Worm (Caenorhabditis elegans) whole organism, L4 larva: ENCODE data around the gene ugt-50.

Experiments
- aha-1 ChIP-seq: fragments of 150-350 bp; peaks from one replicate; lab custom pipeline; 2014; ENCODE audit warnings: missing biosample characterization, missing genetic modification characterization
- ceh-28 ChIP-seq: fragments of 150-350 bp; optimal IDR thresholded peaks from 2 replicates; lab custom pipeline; 2014; ENCODE audit warnings: missing biosample characterization, missing genetic modification reagents, missing genetic modification characterization
- lin-1 ChIP-seq: fragments of 200-800 bp; sonication (Bioruptor generic); IDR thresholded peaks from 2 replicates; pipeline ENCODE4 v1.3.6; 2022; ENCODE audit warnings: missing genetic modification reagents, missing genetic modification characterization, missing compliant biosample characterization
- lsy-2 ChIP-seq, 2 experiments: fragments of 150-350 bp in 1 of 2; sonication (generic microtip) in 1 of 2; optimal IDR thresholded peaks; 2 replicates each; lab custom pipeline; 2014 to 2017; ENCODE audit warnings: missing biosample characterization in 2 of 2, missing genetic modification characterization in 2 of 2
- mep-1 ChIP-seq: fragments of 150-350 bp; sonication (generic microtip); optimal IDR thresholded peaks from 3 replicates; lab custom pipeline; 2014; ENCODE audit warnings: missing biosample characterization, missing genetic modification characterization
- nhr-102 ChIP-seq: sonication (generic microtip); optimal IDR thresholded peaks from 2 replicates; lab custom pipeline; 2016; ENCODE audit warnings: mild to moderate bottlenecking, missing genetic modification characterization, moderate library complexity, missing compliant biosample characterization
- nhr-237 ChIP-seq: sonication (generic microtip); optimal IDR thresholded peaks from 2 replicates; lab custom pipeline; 2017; ENCODE audit warnings: missing biosample characterization, missing genetic modification characterization
- pqm-1 ChIP-seq: sonication (generic microtip); optimal IDR thresholded peaks from 2 replicates; lab custom pipeline; 2017; ENCODE audit warnings: missing biosample characterization, missing genetic modification characterization
- skn-1 ChIP-seq: fragments of 150-350 bp; optimal IDR thresholded peaks from 2 replicates; lab custom pipeline; 2014; ENCODE audit warnings: missing biosample characterization, missing genetic modification characterization
- unc-39 ChIP-seq: sonication (generic microtip); optimal IDR thresholded peaks from 2 replicates; lab custom pipeline; 2017; ENCODE audit warnings: missing biosample characterization, missing genetic modification characterization
- zag-1 ChIP-seq: fragments of 150-350 bp; optimal IDR thresholded peaks from 2 replicates; lab custom pipeline; 2014; ENCODE audit warnings: missing biosample characterization, missing genetic modification characterization
- zip-2 ChIP-seq: fragments of 150-350 bp; optimal IDR thresholded peaks from 2 replicates; lab custom pipeline; 2014; ENCODE audit warnings: missing biosample characterization, missing genetic modification characterization

ce11 chrX:12704721-12705120 lies 13.3 kb downstream of the ugt-50 start, which contains the start of gene nhr-272:
- TF ChIP-seq mep-1 (tag; lab: Kevin White, UChicago) (no peak), skn-1 (tag; lab: Kevin White, UChicago) (no peak), zip-2 (no peak), aha-1 (tag; lab: Kevin White, UChicago) (no peak), lin-1 (GFP tag; lab: Robert Waterston, UW) (no peak), nhr-102 (tag; lab: Kevin White, UChicago) (no peak), nhr-237 (tag; lab: Kevin White, UChicago) (no peak), lsy-2 (tag; optimal IDR thresholded peaks at IDR 0.05; lab: Kevin White, UChicago) (no peak), unc-39 (tag; lab: Kevin White, UChicago) (no peak), pqm-1 (no peak), zag-1 (no peak), ceh-28 (tag; lab: Kevin White, UChicago) (no peak)
